Worm (Caenorhabditis elegans): ENCODE measurements around the gene F01F1.15.

F01F1.15 gene

DNA sequence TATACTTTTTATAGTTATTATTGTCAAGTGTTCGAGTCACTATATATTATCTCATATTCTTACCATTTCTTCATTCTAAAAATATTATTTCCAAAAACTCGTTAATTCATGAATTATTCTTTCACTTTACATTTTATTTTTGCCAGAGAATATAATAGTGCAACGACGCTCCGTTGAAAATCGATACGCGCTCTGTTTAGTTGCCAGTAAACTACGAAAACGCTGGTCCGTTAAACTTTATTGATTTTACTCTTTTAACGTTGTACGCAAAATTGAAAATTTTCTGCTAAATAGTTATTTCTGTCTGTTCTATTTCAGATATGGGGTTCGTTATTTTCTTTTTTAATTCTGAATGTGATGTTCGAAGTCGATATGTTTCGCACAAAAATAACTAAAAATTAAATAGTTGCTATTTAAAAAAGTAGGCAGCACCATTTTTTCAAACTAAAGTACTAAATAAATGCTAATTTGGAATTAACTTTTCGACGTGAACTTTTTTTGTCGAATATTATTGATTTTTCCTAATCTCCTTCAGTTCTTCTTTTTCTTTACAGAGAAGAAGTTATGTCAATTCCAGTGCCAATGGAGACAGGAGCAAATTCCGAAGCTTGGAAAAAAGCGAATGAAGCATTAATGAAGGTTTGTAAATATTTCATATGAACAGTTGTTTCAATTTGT, 10.1 kb upstream of the F01F1.15 start, which contains the start of gene hpo-10:
Gene hpo-10, plus strand, starts transcription at position 199 of the 678 bp plus-strand sequence.
- TF ChIP-seq ces-1 (GFP tag; optimal IDR thresholded peaks at IDR 0.05) (peak; percentile 31), hlh-1 (tag; optimal IDR thresholded peaks at IDR 0.05) (no peak), ceh-39 (tag; optimal IDR thresholded peaks at IDR 0.05) (peak; percentile 52)

DNA sequence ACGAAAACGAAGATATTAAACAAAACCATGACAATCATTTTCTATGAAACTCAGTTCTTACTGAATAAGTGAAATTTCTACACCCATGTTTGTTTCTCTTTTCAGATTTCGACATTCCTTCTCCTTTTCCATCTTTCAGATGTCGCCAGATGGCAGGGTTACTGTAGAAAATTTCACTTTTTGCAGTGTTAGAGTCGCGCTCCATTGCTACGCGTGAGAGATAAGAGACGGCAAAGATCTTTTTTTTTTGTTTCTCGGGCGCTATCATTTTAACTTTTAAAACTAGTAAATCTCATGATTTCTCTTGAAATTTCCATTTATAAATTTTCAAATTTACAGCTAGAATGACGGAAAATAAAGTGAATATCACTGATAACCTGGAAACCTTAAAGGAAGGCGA, 8.9 kb upstream of the F01F1.15 start, which contains the start of the genes mig-21 and F01F1.2:
Gene mig-21, minus strand, starts transcription at position 166 of the 400 bp plus-strand sequence.
Gene F01F1.2, plus strand, starts transcription at position 340 of the 400 bp plus-strand sequence.
- no peak for TF ChIP-seq ham-2 (GFP tag; optimal IDR thresholded peaks at IDR 0.05)
- no peak for TF ChIP-seq nhr-12 (tag; optimal IDR thresholded peaks at IDR 0.05)
- TF ChIP-seq ceh-39 (tag; optimal IDR thresholded peaks at IDR 0.05): no peak
- no peak for TF ChIP-seq mab-5 (tag; optimal IDR thresholded peaks at IDR 0.05)
- peak; percentile 62 for TF ChIP-seq lsy-2 (tag; optimal IDR thresholded peaks at IDR 0.05)

DNA sequence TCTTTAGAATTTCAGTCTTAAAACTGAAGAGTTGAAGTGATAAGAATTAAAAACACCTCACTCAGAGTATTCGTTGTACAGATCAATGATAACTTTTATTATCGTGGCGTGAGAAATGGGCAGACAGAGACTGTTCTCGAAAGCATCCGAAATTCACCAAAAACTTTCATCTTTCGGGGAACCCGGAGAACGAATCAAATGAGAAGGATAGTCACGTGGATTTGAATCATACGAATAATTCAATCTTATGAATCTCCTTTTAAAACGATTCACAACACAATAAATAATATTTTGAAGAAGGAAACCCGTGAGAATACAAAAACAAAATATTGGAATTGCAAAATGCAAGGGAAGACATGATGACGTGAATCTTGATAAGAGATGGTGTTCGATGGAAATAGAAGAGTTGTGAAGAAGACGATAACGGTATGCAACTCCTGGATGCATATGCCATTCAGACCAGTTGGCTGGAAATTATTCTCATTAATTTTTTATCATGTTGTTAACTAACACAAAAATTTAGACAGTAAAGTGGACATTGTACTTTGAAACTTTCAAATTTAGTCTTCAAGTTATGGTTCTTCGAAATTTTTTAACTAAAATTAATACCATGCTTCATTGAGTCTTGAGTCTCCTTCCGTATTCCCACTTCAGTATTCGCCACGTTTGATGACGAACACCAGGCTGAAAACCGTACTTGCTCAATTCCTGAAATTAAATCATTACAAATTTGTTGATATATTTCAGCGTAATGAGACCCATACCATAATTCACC, 7.7 kb upstream of the F01F1.15 start:
- TF ChIP-seq ceh-83 (GFP tag; optimal IDR thresholded peaks at IDR 0.05) (no peak), unc-120 (tag; optimal IDR thresholded peaks at IDR 0.05; ENCODE audit: poor library complexity, severe bottlenecking) (no peak), elt-1 (tag; optimal IDR thresholded peaks at IDR 0.05; ENCODE audit: borderline replicate concordance, insufficient read depth) (no peak), elt-3 (tag; optimal IDR thresholded peaks at IDR 0.05) (no peak), zip-8 (tag; optimal IDR thresholded peaks at IDR 0.05) (no peak), bed-3 (GFP tag; optimal IDR thresholded peaks at IDR 0.05) (no peak), mls-2 (tag; optimal IDR thresholded peaks at IDR 0.05) (no peak), snpc-4 (tag; optimal IDR thresholded peaks at IDR 0.05) (no peak), tbx-8 (GFP tag; optimal IDR thresholded peaks at IDR 0.05) (no peak), nhr-237 (tag; optimal IDR thresholded peaks at IDR 0.05) (no peak), pha-4 (tag; optimal IDR thresholded peaks at IDR 0.05) (no peak), ham-2 (GFP tag; optimal IDR thresholded peaks at IDR 0.05) (no peak), lsy-2 (tag; optimal IDR thresholded peaks at IDR 0.05) (no peak), mep-1 (tag; optimal IDR thresholded peaks at IDR 0.05) (no peak), unc-62 (GFP tag; optimal IDR thresholded peaks at IDR 0.05) (no peak)

ce11 chrIII:5876140-5876675, 6.9 kb upstream of the F01F1.15 start, which contains the start of gene aldo-2:
TSS of gene aldo-2 (minus strand) at chrIII:5876625.
- TF ChIP-seq mep-1 (tag; optimal IDR thresholded peaks at IDR 0.05) (no peak), mls-2 (tag; optimal IDR thresholded peaks at IDR 0.05) (no peak), flh-1 (GFP tag; optimal IDR thresholded peaks at IDR 0.05) (no peak), nhr-76 (tag; optimal IDR thresholded peaks at IDR 0.05) (no peak), bed-3 (GFP tag; optimal IDR thresholded peaks at IDR 0.05) (no peak), ceh-43 (GFP tag; optimal IDR thresholded peaks at IDR 0.05) (no peak), zip-8 (tag; optimal IDR thresholded peaks at IDR 0.05) (no peak), M03D4.4 (tag; optimal IDR thresholded peaks at IDR 0.05) (no peak), blmp-1 (tag; optimal IDR thresholded peaks at IDR 0.05) (no peak), nhr-28 (tag; optimal IDR thresholded peaks at IDR 0.05) (no peak), ceh-39 (tag; optimal IDR thresholded peaks at IDR 0.05) (no peak), cnd-1 (tag; optimal IDR thresholded peaks at IDR 0.05) (no peak), mab-5 (tag; optimal IDR thresholded peaks at IDR 0.05) (no peak), tbx-8 (GFP tag; optimal IDR thresholded peaks at IDR 0.05) (no peak)

ce11 chrIII:5875705-5876104, 6.4 kb upstream of the F01F1.15 start:
- TF ChIP-seq nhr-28 (tag; optimal IDR thresholded peaks at IDR 0.05) (no peak), elt-1 (tag; optimal IDR thresholded peaks at IDR 0.05; ENCODE audit: borderline replicate concordance, insufficient read depth) (peak; percentile 35), unc-120 (tag; optimal IDR thresholded peaks at IDR 0.05; ENCODE audit: poor library complexity, severe bottlenecking) (no peak)

ce11 chrIII:5875418-5875702, 6.0 kb upstream of the F01F1.15 start:
- TF ChIP-seq tbx-8 (GFP tag; optimal IDR thresholded peaks at IDR 0.05) (no peak), drap-1 (GFP tag; optimal IDR thresholded peaks at IDR 0.05) (no peak), blmp-1 (tag; optimal IDR thresholded peaks at IDR 0.05) (no peak), ham-2 (GFP tag; optimal IDR thresholded peaks at IDR 0.05) (no peak), sptf-1 (tag; optimal IDR thresholded peaks at IDR 0.05) (no peak), nhr-76 (tag; optimal IDR thresholded peaks at IDR 0.05) (no peak), pha-4 (tag; optimal IDR thresholded peaks at IDR 0.05) (no peak), unc-39 (tag; optimal IDR thresholded peaks at IDR 0.05) (no peak), M03D4.4 (tag; optimal IDR thresholded peaks at IDR 0.05) (no peak), lsy-2 (tag; optimal IDR thresholded peaks at IDR 0.05) (no peak), lin-32 (GFP tag; optimal IDR thresholded peaks at IDR 0.05) (no peak), hlh-1 (tag; optimal IDR thresholded peaks at IDR 0.05) (no peak), mab-5 (tag; optimal IDR thresholded peaks at IDR 0.05) (no peak)

Measured in whole organism, mixed stage, embryonic.